Fruit fly (Drosophila melanogaster): Measurements from ENCODE around the gene CG2691.

dm6 chrX:13602071-13602858 is 21.9 kb downstream of the CG2691 start, which contains the start of gene up:
- no peak for TF ChIP-seq usp (GFP tag; optimal IDR thresholded peaks at IDR 0.05)
- TF ChIP-seq Hr78 (GFP tag; optimal IDR thresholded peaks at IDR 0.05): no peak
- TF ChIP-seq h (GFP tag; optimal IDR thresholded peaks at IDR 0.05): no peak
- no peak for TF ChIP-seq psq (GFP tag; optimal IDR thresholded peaks at IDR 0.05)
- TF ChIP-seq tai (GFP tag; optimal IDR thresholded peaks at IDR 0.05): no peak
- no peak for TF ChIP-seq br (GFP tag; optimal IDR thresholded peaks at IDR 0.05)
- no peak for TF ChIP-seq Dfd (GFP tag; optimal IDR thresholded peaks at IDR 0.05)
